Worm (Caenorhabditis elegans): Measurements from ENCODE around the gene ifd-2.

ifd-2 gene

ce11 chrX:769550-769949 lies 46.2 kb downstream of the ifd-2 start:
- TF ChIP-seq nhr-120 (GFP tag; IDR thresholded peaks at IDR 0.05) (0 out of 2 replicates have a peak, but pooled peaks have one; percentile 6), madf-8 (GFP tag; conservative IDR thresholded peaks at IDR 0.05) (no peak), dpl-1 (GFP tag; optimal IDR thresholded peaks at IDR 0.05) (no peak), sdz-38 (tag; optimal IDR thresholded peaks at IDR 0.05) (no peak)

- TF ChIP-seq madf-8 (GFP tag; conservative IDR thresholded peaks at IDR 0.05) (no peak), egrh-3 (GFP tag; IDR thresholded peaks at IDR 0.05) (peak; percentile 84), T26A5.8 (tag; optimal IDR thresholded peaks at IDR 0.05) (no peak), madf-3 (GFP tag; IDR thresholded peaks at IDR 0.05) (0 out of 2 replicates have a peak, but pooled peaks have one; percentile 34), lin-40 (tag; optimal IDR thresholded peaks at IDR 0.05) (peak; percentile 88), ets-4 (GFP tag; optimal IDR thresholded peaks at IDR 0.05) (peak; percentile 96), F33H1.4 (GFP tag; IDR thresholded peaks at IDR 0.05) (no peak), zfh-2 (GFP tag; conservative IDR thresholded peaks at IDR 0.05) (peak; percentile 99), F22D6.2 (tag; optimal IDR thresholded peaks at IDR 0.05) (peak; percentile 42), egl-18 (GFP tag; IDR thresholded peaks at IDR 0.05) (no peak), ztf-28 (GFP tag; IDR thresholded peaks at IDR 0.05) (0 out of 2 replicates have a peak, but pooled peaks have one; percentile 16), ztf-25 (GFP tag; IDR thresholded peaks at IDR 0.05) (no peak), atf-7 (tag; optimal IDR thresholded peaks at IDR 0.05) (peak; percentile 72), repo-1 (tag; optimal IDR thresholded peaks at IDR 0.05) (peak; percentile 62), attf-3 (GFP tag; conservative IDR thresholded peaks at IDR 0.05) (0 out of 2 replicates have a peak, but pooled peaks have one; percentile 23), C06A6.2 (GFP tag; conservative IDR thresholded peaks at IDR 0.05) (peak; percentile 61), nhr-27 (tag; optimal IDR thresholded peaks at IDR 0.05) (no peak), tlf-1 (GFP tag; optimal IDR thresholded peaks at IDR 0.05) (peak; percentile 76), C17E4.6 (GFP tag; IDR thresholded peaks at IDR 0.05) (no peak), hlh-12 (tag; optimal IDR thresholded peaks at IDR 0.05) (no peak), lir-1 (GFP tag; conservative IDR thresholded peaks at IDR 0.05) (no peak; the same call in 1 of the 2 replicates), F52B5.7 (tag; optimal IDR thresholded peaks at IDR 0.05) (no peak), B0261.1 (tag; optimal IDR thresholded peaks at IDR 0.05) (no peak), D2030.7 (GFP tag; IDR thresholded peaks at IDR 0.05) (no peak), snpc-1.1 (tag; optimal IDR thresholded peaks at IDR 0.05; ENCODE audit: insufficient read depth) (no peak), somi-1 (GFP tag; optimal IDR thresholded peaks at IDR 0.05) (no peak), ceh-58 (GFP tag; IDR thresholded peaks at IDR 0.05) (no peak), mcd-1 (GFP tag; IDR thresholded peaks at IDR 0.05) (peak; percentile 99), hrde-1 (tag; optimal IDR thresholded peaks at IDR 0.05; ENCODE audit: borderline replicate concordance) (no peak), pbrm-1 (GFP tag; IDR thresholded peaks at IDR 0.05) (peak; percentile 76; the same call in 1 of the 2 replicates), lin-26 (GFP tag; IDR thresholded peaks at IDR 0.05) (0 out of 2 replicates have a peak, but pooled peaks have one; percentile 21), nfyb-1 (GFP tag; IDR thresholded peaks at IDR 0.05) (peak; percentile 93), snpc-1.3 (tag; optimal IDR thresholded peaks at IDR 0.05; ENCODE audit: insufficient read depth) (no peak), him-1 (tag; optimal IDR thresholded peaks at IDR 0.05) (no peak), rec-8 (tag; optimal IDR thresholded peaks at IDR 0.05) (no peak), unc-62 (GFP tag; optimal IDR thresholded peaks at IDR 0.05) (peak; percentile 56), ztf-22 (GFP tag; optimal IDR thresholded peaks at IDR 0.05) (peak; percentile 49), nfya-2 (GFP tag; IDR thresholded peaks at IDR 0.05) (no peak), K12H6.12 (tag; optimal IDR thresholded peaks at IDR 0.05) (peak; percentile 96), ztf-6 (GFP tag; IDR thresholded peaks at IDR 0.05) (0 out of 2 replicates have a peak, but pooled peaks have one; percentile 66), aptf-2 (GFP tag; conservative IDR thresholded peaks at IDR 0.05) (no peak), bed-1 (GFP tag; IDR thresholded peaks at IDR 0.05) (no peak), hlh-26 (GFP tag; conservative IDR thresholded peaks at IDR 0.05) (no peak)
These were observed 47.6 kb downstream of the ifd-2 start, which contains the start of the genes trap-2 and ile-2 for ce11 chrX:768061-768646. Gene trap-2 (minus strand): TSS chrX:768069. Gene ile-2 (plus strand): TSS chrX:768596.

Data from whole organism, young adult.